Worm (Caenorhabditis elegans): ENCODE data around the gene acr-3.

Gene acr-3

DNA sequence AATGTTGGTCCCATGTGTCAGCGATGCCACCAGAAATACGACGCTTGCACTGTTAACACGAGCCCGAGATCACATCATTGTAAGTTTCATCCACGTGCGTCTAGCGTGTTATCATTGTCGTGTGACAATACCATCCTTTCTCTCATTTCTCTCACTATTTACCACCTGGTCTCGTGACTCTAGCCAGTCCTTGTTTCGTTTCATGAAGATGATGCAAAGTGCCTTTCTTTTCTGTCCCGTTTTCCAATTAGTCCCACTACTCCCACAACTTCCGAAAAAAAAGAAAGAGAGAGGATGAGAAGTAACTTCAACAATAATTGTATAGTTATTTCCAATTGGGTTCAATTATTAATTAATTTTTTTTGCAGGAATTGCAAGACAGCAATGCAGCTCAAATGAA, 33.6 kb downstream of the acr-3 start (continued):
- TF ChIP-seq F37B4.10 (GFP tag; IDR thresholded peaks at IDR 0.05), result no peak
- peak; percentile 14; the same call in 1 of the 2 replicates for TF ChIP-seq hmg-1.2 (GFP tag; IDR thresholded peaks at IDR 0.05)
- TF ChIP-seq lin-35 (GFP tag; optimal IDR thresholded peaks at IDR 0.05), result peak in 1 of 3 experiments; percentile 17
- no peak for TF ChIP-seq rpc-1 (optimal IDR thresholded peaks at IDR 0.05)
- no peak for TF ChIP-seq rpc-1 (tag; optimal IDR thresholded peaks at IDR 0.05)
- TF ChIP-seq lin-40 (tag; optimal IDR thresholded peaks at IDR 0.05), result no peak
- peak; percentile 85 for TF ChIP-seq pha-4 (tag; optimal IDR thresholded peaks at IDR 0.05)
- TF ChIP-seq F33H1.4 (GFP tag; IDR thresholded peaks at IDR 0.05), result no peak

ce11 chrX:6743344-6743743, 34.0 kb downstream of the acr-3 start:
- TF ChIP-seq ama-1 (optimal IDR thresholded peaks at IDR 0.05), result peak; percentile 17
- TF ChIP-seq ama-1 (GFP tag; optimal IDR thresholded peaks at IDR 0.05), result no peak
- no peak for TF ChIP-seq unc-130 (GFP tag; optimal IDR thresholded peaks at IDR 0.05)
- 0 out of 2 replicates have a peak, but pooled peaks have one; percentile 6 for TF ChIP-seq Y95B8A.8 (GFP tag; IDR thresholded peaks at IDR 0.05)
- TF ChIP-seq nhr-90 (tag; optimal IDR thresholded peaks at IDR 0.05), result no peak
- TF ChIP-seq hmg-20 (GFP tag; IDR thresholded peaks at IDR 0.05), result 0 out of 2 replicates have a peak, but pooled peaks have one; percentile 18

ce11 chrX:6743853-6744346, 34.6 kb downstream of the acr-3 start:
- no peak for TF ChIP-seq fkh-3 (tag; optimal IDR thresholded peaks at IDR 0.05)
- TF ChIP-seq nhr-90 (tag; optimal IDR thresholded peaks at IDR 0.05), result peak; percentile 82
- no peak for TF ChIP-seq Y67H2A.10 (GFP tag; conservative IDR thresholded peaks at IDR 0.05)
- no peak for TF ChIP-seq hmg-20 (GFP tag; IDR thresholded peaks at IDR 0.05)
- TF ChIP-seq nfya-2 (GFP tag; IDR thresholded peaks at IDR 0.05), result no peak
- TF ChIP-seq nhr-80 (tag; optimal IDR thresholded peaks at IDR 0.05), result peak; percentile 81
- TF ChIP-seq ceh-27 (GFP tag; optimal IDR thresholded peaks at IDR 0.05), result peak; percentile 79
- TF ChIP-seq bed-1 (GFP tag; IDR thresholded peaks at IDR 0.05), result no peak
- TF ChIP-seq F37B4.10 (GFP tag; IDR thresholded peaks at IDR 0.05), result no peak
- TF ChIP-seq aptf-2 (GFP tag; conservative IDR thresholded peaks at IDR 0.05), result no peak
- no peak for TF ChIP-seq rec-8 (tag; optimal IDR thresholded peaks at IDR 0.05)
- peak; percentile 58 for TF ChIP-seq lin-54 (GFP tag; optimal IDR thresholded peaks at IDR 0.05)
- peak; percentile 84 for TF ChIP-seq lin-26 (GFP tag; IDR thresholded peaks at IDR 0.05)
- TF ChIP-seq chd-7 (tag; optimal IDR thresholded peaks at IDR 0.05), result peak; percentile 95
- TF ChIP-seq nhr-27 (tag; optimal IDR thresholded peaks at IDR 0.05), result peak; percentile 61
- TF ChIP-seq ekl-4 (GFP tag; IDR thresholded peaks at IDR 0.05), result peak; percentile 76
- peak; percentile 89 for TF ChIP-seq egl-44 (GFP tag; IDR thresholded peaks at IDR 0.05)
- TF ChIP-seq F57A8.1 (GFP tag; optimal IDR thresholded peaks at IDR 0.05), result no peak
- no peak for TF ChIP-seq D2030.7 (GFP tag; IDR thresholded peaks at IDR 0.05)
- TF ChIP-seq let-526 (GFP tag; IDR thresholded peaks at IDR 0.05), result peak; percentile 61; the same call in 1 of the 2 replicates
- peak; percentile 82; the same call in 1 of the 2 replicates for TF ChIP-seq pbrm-1 (GFP tag; IDR thresholded peaks at IDR 0.05)
- TF ChIP-seq ztf-25 (GFP tag; IDR thresholded peaks at IDR 0.05), result 0 out of 2 replicates have a peak, but pooled peaks have one; percentile 63
- 0 out of 2 replicates have a peak, but pooled peaks have one; percentile 45 for TF ChIP-seq madf-3 (GFP tag; IDR thresholded peaks at IDR 0.05)
- TF ChIP-seq C17E4.6 (GFP tag; IDR thresholded peaks at IDR 0.05), result peak; percentile 79
- TF ChIP-seq efl-1 (GFP tag; optimal IDR thresholded peaks at IDR 0.05), result no peak
- TF ChIP-seq ccch-3 (GFP tag; optimal IDR thresholded peaks at IDR 0.05), result no peak
- no peak for TF ChIP-seq dpl-1 (GFP tag; optimal IDR thresholded peaks at IDR 0.05)
- peak; percentile 71 for TF ChIP-seq die-1 (tag; optimal IDR thresholded peaks at IDR 0.05)
- TF ChIP-seq ceh-91 (GFP tag; IDR thresholded peaks at IDR 0.05), result no peak
- peak; percentile 89 for TF ChIP-seq K11D2.4 (GFP tag; IDR thresholded peaks at IDR 0.05)
- no peak for TF ChIP-seq bed-2 (GFP tag; IDR thresholded peaks at IDR 0.05)
- TF ChIP-seq unc-62 (GFP tag; optimal IDR thresholded peaks at IDR 0.05), result peak; percentile 42
- peak; percentile 41 for TF ChIP-seq akir-1 (GFP tag; optimal IDR thresholded peaks at IDR 0.05)
- no peak for TF ChIP-seq ztf-28 (GFP tag; IDR thresholded peaks at IDR 0.05)
- 0 out of 2 replicates have a peak, but pooled peaks have one; percentile 25 for TF ChIP-seq lag-1 (GFP tag; IDR thresholded peaks at IDR 0.05)
- no peak for TF ChIP-seq sea-2 (GFP tag; IDR thresholded peaks at IDR 0.05)

Data from whole organism, young adult.